Fruit fly (Drosophila melanogaster): ENCODE measurements around the gene Ucp4A.

DNA sequence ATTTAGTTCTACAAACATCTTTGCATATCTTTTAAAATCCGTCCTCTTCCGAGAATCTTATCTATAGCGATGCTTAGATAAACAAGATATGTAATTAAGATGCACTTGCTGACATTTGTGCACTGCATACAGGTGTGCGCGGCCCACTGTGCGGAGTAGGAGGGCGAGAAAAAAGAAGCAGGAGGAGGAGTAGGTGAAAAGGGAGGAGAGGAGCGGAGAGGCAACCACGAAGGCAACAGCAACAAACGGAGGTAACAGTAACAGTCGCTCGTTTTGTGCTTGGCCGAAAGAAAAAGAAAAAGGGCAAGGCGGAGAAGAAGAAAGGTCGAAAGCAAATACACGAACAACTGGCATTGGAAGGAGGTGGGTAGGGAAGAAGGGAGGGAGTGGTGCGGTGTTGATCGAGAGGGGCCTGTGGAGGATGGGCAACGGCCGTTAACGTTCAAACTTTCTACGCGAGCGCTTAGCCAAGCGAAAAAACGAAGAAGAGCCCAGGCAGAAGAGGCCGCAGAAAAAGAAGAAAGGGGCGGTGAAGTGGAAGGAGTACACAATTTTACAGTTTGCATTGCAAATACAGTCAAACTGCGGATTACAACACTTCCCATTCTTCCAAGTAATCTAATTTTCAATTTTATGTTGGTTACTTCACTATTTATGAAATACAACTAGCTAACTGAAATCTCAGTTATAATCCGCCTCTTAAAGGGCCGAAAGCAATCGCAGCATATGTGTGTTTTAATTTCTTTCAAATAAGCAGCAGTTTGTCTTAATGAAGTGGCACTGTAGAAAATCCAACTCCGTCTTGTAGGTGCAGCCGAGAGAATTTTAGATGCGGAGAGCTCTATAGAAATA, 12.4 kb upstream of the Ucp4A start:
- TF ChIP-seq CTCF (optimal IDR thresholded peaks at IDR 0.05) (no peak), CG8478 (optimal IDR thresholded peaks at IDR 0.05) (no peak)

Measured in S2 (cell line).